Fruit fly (Drosophila melanogaster): ENCODE results near the gene RpS27.

RpS27 gene

dm6 chr3R:25232271-25232989, 14.9 kb downstream of the RpS27 start, which contains the start of gene Cad96Cb (continued):
- TF ChIP-seq CkIIα-i1 (GFP tag; IDR thresholded peaks at IDR 0.05) (no peak), Opbp (GFP tag; IDR thresholded peaks at IDR 0.05; ENCODE audit: partially characterized antibody) (no peak), CoRest (tag; optimal IDR thresholded peaks at IDR 0.05) (peak; percentile 90), mld (GFP tag; IDR thresholded peaks at IDR 0.05; ENCODE audit: partially characterized antibody) (no peak), crp (GFP tag; optimal IDR thresholded peaks at IDR 0.05) (peak in 1 of 2 experiments; percentile 43), Hr51 (GFP tag; optimal IDR thresholded peaks at IDR 0.05) (peak; percentile 48 to 90), eyg (GFP tag; optimal IDR thresholded peaks at IDR 0.05) (peak; percentile 75), lilli (GFP tag; optimal IDR thresholded peaks at IDR 0.05) (peak; percentile 72), Blimp-1 (GFP tag; optimal IDR thresholded peaks at IDR 0.05) (peak; percentile 83), twi (tag; optimal IDR thresholded peaks at IDR 0.05) (peak; percentile 78), org-1 (GFP tag; optimal IDR thresholded peaks at IDR 0.05) (peak; percentile 87), zf30C (GFP tag; optimal IDR thresholded peaks at IDR 0.05) (no peak), CG4328 (GFP tag; optimal IDR thresholded peaks at IDR 0.05) (peak; percentile 74), HLH3B (GFP tag; IDR thresholded peaks at IDR 0.05) (peak; percentile 59), HLH54F (GFP tag; optimal IDR thresholded peaks at IDR 0.05) (peak; percentile 61), CG33213 (GFP tag; optimal IDR thresholded peaks at IDR 0.05) (peak; percentile 49), CG7963 (GFP tag; IDR thresholded peaks at IDR 0.05; ENCODE audit: partially characterized antibody) (0 out of 3 replicates have a peak, but pooled peaks have one; percentile 34), ab (GFP tag; optimal IDR thresholded peaks at IDR 0.05) (peak; percentile 66), CG4820 (GFP tag; optimal IDR thresholded peaks at IDR 0.05) (peak; percentile 89), PHDP (tag; optimal IDR thresholded peaks at IDR 0.05) (peak; percentile 19), CG10654 (GFP tag; optimal IDR thresholded peaks at IDR 0.05) (peak; percentile 67), bbx (GFP tag; IDR thresholded peaks at IDR 0.05; ENCODE audit: partially characterized antibody) (no peak), CG2202 (tag; optimal IDR thresholded peaks at IDR 0.05) (peak; percentile 48), bowl (GFP tag; IDR thresholded peaks at IDR 0.05) (no peak), CG2116 (GFP tag; optimal IDR thresholded peaks at IDR 0.05) (peak; percentile 64), cad (GFP tag; optimal IDR thresholded peaks at IDR 0.05) (no peak), CG6689 (GFP tag; IDR thresholded peaks at IDR 0.05) (peak; percentile 81), CG9876 (GFP tag; optimal IDR thresholded peaks at IDR 0.05) (peak; percentile 27), ash1 (GFP tag; optimal IDR thresholded peaks at IDR 0.05) (no peak), Xrp1 (GFP tag; IDR thresholded peaks at IDR 0.05) (peak; percentile 77), gce (GFP tag; IDR thresholded peaks at IDR 0.05) (0 out of 3 replicates have a peak, but pooled peaks have one; percentile 35), CG13296 (GFP tag; optimal IDR thresholded peaks at IDR 0.05) (peak; percentile 67), Spps (tag; optimal IDR thresholded peaks at IDR 0.05) (peak; percentile 78), nerfin-2 (GFP tag; IDR thresholded peaks at IDR 0.05; ENCODE audit: partially characterized antibody) (no peak), CG17328 (GFP tag; IDR thresholded peaks at IDR 0.05) (peak; percentile 37), Dek (tag; optimal IDR thresholded peaks at IDR 0.05) (peak; percentile 46), gt (GFP tag; IDR thresholded peaks at IDR 0.05) (no peak; the same call in 1 of the 2 replicates), Ravus (GFP tag; IDR thresholded peaks at IDR 0.05) (no peak), CG10979 (tag; optimal IDR thresholded peaks at IDR 0.05) (peak; percentile 94), Lpt (GFP tag; optimal IDR thresholded peaks at IDR 0.05) (no peak), crc (GFP tag; optimal IDR thresholded peaks at IDR 0.05) (peak; percentile 59), CG11504 (tag; optimal IDR thresholded peaks at IDR 0.05) (peak; percentile 92), CG7839 (tag; optimal IDR thresholded peaks at IDR 0.05) (peak; percentile 90), Doc3 (GFP tag; IDR thresholded peaks at IDR 0.05; ENCODE audit: partially characterized antibody) (no peak), gsb (GFP tag; IDR thresholded peaks at IDR 0.05) (no peak), GATAe (GFP tag; conservative IDR thresholded peaks at IDR 0.05) (no peak), Hr78 (GFP tag; optimal IDR thresholded peaks at IDR 0.05) (peak in 1 of 2 experiments; percentile 85), Dll (GFP tag; IDR thresholded peaks at IDR 0.05; ENCODE audit: partially characterized antibody) (0 out of 4 replicates have a peak, but pooled peaks have one; percentile 21)

All from whole organism, embryonic.